Worm (Caenorhabditis elegans): ENCODE measurements around the gene C13A2.10.

C13A2.10 gene

ce11 chrV:7237133-7237532 is 37.8 kb downstream of the C13A2.10 start, which contains the start of gene hyls-1:
Gene hyls-1 (plus strand): TSS chrV:7237381.
- peak; percentile 57 for TF ChIP-seq ceh-31 (tag; optimal IDR thresholded peaks at IDR 0.05)
- peak; percentile 59 for TF ChIP-seq unc-42 (tag; optimal IDR thresholded peaks at IDR 0.05)
- no peak for TF ChIP-seq dmd-4 (tag; optimal IDR thresholded peaks at IDR 0.05; ENCODE audit: borderline replicate concordance)
- TF ChIP-seq elt-4 (tag; optimal IDR thresholded peaks at IDR 0.05) = no peak
- no peak for TF ChIP-seq che-1 (tag; optimal IDR thresholded peaks at IDR 0.05)
- no peak for TF ChIP-seq lim-6 (tag; optimal IDR thresholded peaks at IDR 0.05)
- TF ChIP-seq pax-1 (tag; optimal IDR thresholded peaks at IDR 0.05) = peak; percentile 74
- TF ChIP-seq sdc-2 (tag; optimal IDR thresholded peaks at IDR 0.05) = no peak
- no peak for TF ChIP-seq unc-55 (GFP tag; optimal IDR thresholded peaks at IDR 0.05)
- TF ChIP-seq nfya-1 (tag; optimal IDR thresholded peaks at IDR 0.05) = peak; percentile 82
- TF ChIP-seq ztf-16 (tag; optimal IDR thresholded peaks at IDR 0.05) = peak; percentile 7
- TF ChIP-seq ceh-14 (tag; optimal IDR thresholded peaks at IDR 0.05) = peak; percentile 25
- peak; percentile 58 for TF ChIP-seq ceh-18 (tag; optimal IDR thresholded peaks at IDR 0.05)
- TF ChIP-seq ets-4 (tag; optimal IDR thresholded peaks at IDR 0.05) = no peak
- peak; percentile 36 for TF ChIP-seq elt-2 (tag; optimal IDR thresholded peaks at IDR 0.05)

ce11 chrV:7237094-7237132 is 38.0 kb downstream of the C13A2.10 start, which contains the start of gene hpo-9:
Gene hpo-9 (minus strand): TSS chrV:7237130.
- no peak for TF ChIP-seq hlh-8 (tag; optimal IDR thresholded peaks at IDR 0.05)
- TF ChIP-seq F13H6.1 (tag; optimal IDR thresholded peaks at IDR 0.05) = no peak
- TF ChIP-seq rnt-1 (tag; optimal IDR thresholded peaks at IDR 0.05) = no peak
- no peak for TF ChIP-seq ceh-22 (tag; optimal IDR thresholded peaks at IDR 0.05)
- TF ChIP-seq elt-2 (tag; optimal IDR thresholded peaks at IDR 0.05) = no peak
- TF ChIP-seq pat-9 (tag; optimal IDR thresholded peaks at IDR 0.05) = no peak
- no peak for TF ChIP-seq mec-3 (tag; optimal IDR thresholded peaks at IDR 0.05; ENCODE audit: borderline replicate concordance)
- no peak for TF ChIP-seq nhr-11 (tag; optimal IDR thresholded peaks at IDR 0.05)
- no peak for TF ChIP-seq pros-1 (tag; optimal IDR thresholded peaks at IDR 0.05)
- no peak for TF ChIP-seq fax-1 (tag; optimal IDR thresholded peaks at IDR 0.05)

ce11 chrV:7236694-7237093 is 38.2 kb downstream of the C13A2.10 start:
- TF ChIP-seq C38D4.7 (GFP tag; optimal IDR thresholded peaks at IDR 0.05) (no peak), ceh-34 (tag; optimal IDR thresholded peaks at IDR 0.05) (no peak), Y22D7AL.16 (tag; optimal IDR thresholded peaks at IDR 0.05) (no peak), lim-6 (tag; optimal IDR thresholded peaks at IDR 0.05) (no peak), dve-1 (tag; optimal IDR thresholded peaks at IDR 0.05) (no peak), hlh-13 (GFP tag; optimal IDR thresholded peaks at IDR 0.05) (no peak), mec-3 (tag; optimal IDR thresholded peaks at IDR 0.05; ENCODE audit: borderline replicate concordance) (no peak), ama-1 (optimal IDR thresholded peaks at IDR 0.05) (no peak)

- no peak for TF ChIP-seq ceh-31 (tag; optimal IDR thresholded peaks at IDR 0.05)
- no peak for TF ChIP-seq C08G9.2 (tag; optimal IDR thresholded peaks at IDR 0.05)
- no peak for TF ChIP-seq ceh-19 (GFP tag; optimal IDR thresholded peaks at IDR 0.05)
- TF ChIP-seq fkh-10 (GFP tag; optimal IDR thresholded peaks at IDR 0.05) = no peak
- TF ChIP-seq pag-3 (tag; optimal IDR thresholded peaks at IDR 0.05; ENCODE audit: borderline replicate concordance) = no peak
- no peak for TF ChIP-seq nfya-1 (tag; optimal IDR thresholded peaks at IDR 0.05)
- no peak for TF ChIP-seq T23F11.4 (GFP tag; optimal IDR thresholded peaks at IDR 0.05)
- no peak for TF ChIP-seq elt-4 (tag; optimal IDR thresholded peaks at IDR 0.05)
- TF ChIP-seq ceh-18 (tag; optimal IDR thresholded peaks at IDR 0.05) = no peak
- no peak for TF ChIP-seq unc-42 (tag; optimal IDR thresholded peaks at IDR 0.05)
- TF ChIP-seq hlh-6 (tag; optimal IDR thresholded peaks at IDR 0.05) = no peak
- no peak for TF ChIP-seq ama-1 (optimal IDR thresholded peaks at IDR 0.05)
- no peak for TF ChIP-seq ceh-30 (tag; optimal IDR thresholded peaks at IDR 0.05)
- no peak for TF ChIP-seq hlh-15 (tag; optimal IDR thresholded peaks at IDR 0.05)
- TF ChIP-seq ztf-16 (tag; optimal IDR thresholded peaks at IDR 0.05) = no peak
- no peak for TF ChIP-seq ceh-9 (tag; optimal IDR thresholded peaks at IDR 0.05)
- no peak for TF ChIP-seq tbx-7 (tag; optimal IDR thresholded peaks at IDR 0.05)
- TF ChIP-seq ceh-45 (GFP tag; IDR thresholded peaks at IDR 0.05) = no peak
- TF ChIP-seq sox-2 (GFP tag; IDR thresholded peaks at IDR 0.05) = no peak
- TF ChIP-seq elt-2 (tag; optimal IDR thresholded peaks at IDR 0.05) = no peak
These were observed 40.2 kb downstream of the C13A2.10 start, which contains the start of gene C05C8.5 for ce11 chrV:7234726-7235125. Gene C05C8.5 (minus strand): TSS chrV:7234826.
